Worm (Caenorhabditis elegans) whole organism, L2 larva: ENCODE measurements around the gene pgp-8.

Experiments
- C34F6.9 ChIP-seq: fragments of 150-350 bp; optimal IDR thresholded peaks from 2 replicates; lab custom pipeline; 2014; ENCODE audit warnings: missing biosample characterization, missing genetic modification characterization
- F13H6.1 ChIP-seq: sonication (generic microtip); optimal IDR thresholded peaks from 2 replicates; lab custom pipeline; 2016; ENCODE audit warnings: missing genetic modification characterization, missing compliant biosample characterization
- R02D3.7 ChIP-seq: fragments of 150-350 bp; optimal IDR thresholded peaks from 2 replicates; lab custom pipeline; 2014; ENCODE audit warnings: missing biosample characterization, missing genetic modification characterization
- alr-1 ChIP-seq: fragments of 150-350 bp; optimal IDR thresholded peaks from 2 replicates; lab custom pipeline; 2014; ENCODE audit warnings: missing biosample characterization, missing genetic modification characterization
- aly-2 ChIP-seq: fragments of 150-350 bp; optimal IDR thresholded peaks from 2 replicates; lab custom pipeline; 2014; ENCODE audit warnings: missing biosample characterization, missing genetic modification characterization
- ama-1 ChIP-seq: fragments of 150-350 bp; optimal IDR thresholded peaks from 2 replicates; lab custom pipeline; 2018; ENCODE audit warnings: inconsistent platforms
- ceh-82 ChIP-seq: fragments of 150-350 bp; optimal IDR thresholded peaks from 2 replicates; lab custom pipeline; 2014; ENCODE audit warnings: missing biosample characterization, missing genetic modification characterization
- crh-2 ChIP-seq: sonication (generic microtip); optimal IDR thresholded peaks from 2 replicates; lab custom pipeline; 2017; ENCODE audit warnings: missing biosample characterization, missing genetic modification characterization
- dmd-4 ChIP-seq: sonication (generic microtip); optimal IDR thresholded peaks from 2 replicates; lab custom pipeline; 2017; ENCODE audit warnings: missing biosample characterization, missing genetic modification characterization
- egl-27 ChIP-seq: sonication (generic microtip); optimal IDR thresholded peaks from 3 replicates; lab custom pipeline; 2017; ENCODE audit warnings: missing biosample characterization, missing genetic modification reagents, missing genetic modification characterization
- elt-3 ChIP-seq: sonication (generic microtip); optimal IDR thresholded peaks from 2 replicates; lab custom pipeline; 2017; ENCODE audit warnings: missing biosample characterization, missing genetic modification characterization
- fos-1 ChIP-seq: fragments of 150-350 bp; optimal IDR thresholded peaks from 2 replicates; lab custom pipeline; 2014; ENCODE audit warnings: missing biosample characterization, missing genetic modification characterization
- gmeb-1 ChIP-seq: fragments of 150-350 bp; optimal IDR thresholded peaks from 2 replicates; lab custom pipeline; 2014; ENCODE audit warnings: missing biosample characterization, missing genetic modification characterization
- lin-11 ChIP-seq: fragments of 150-350 bp; sonication (generic microtip); optimal IDR thresholded peaks from 2 replicates; lab custom pipeline; 2014; ENCODE audit warnings: missing biosample characterization, missing genetic modification characterization, inconsistent platforms, mixed read lengths
- lin-39 ChIP-seq: fragments of 150-350 bp; optimal IDR thresholded peaks from 2 replicates; lab custom pipeline; 2014; ENCODE audit warnings: missing biosample characterization, missing genetic modification reagents, missing genetic modification characterization
- lsy-2 ChIP-seq, 2 experiments: fragments of 150-350 bp in 1 of 2; sonication (generic microtip) in 1 of 2; optimal IDR thresholded peaks; 2 replicates each; lab custom pipeline; 2014 to 2017; ENCODE audit warnings: missing biosample characterization in 2 of 2, missing genetic modification characterization in 2 of 2
- mab-5 ChIP-seq: fragments of 150-350 bp; optimal IDR thresholded peaks from 2 replicates; lab custom pipeline; 2014; ENCODE audit warnings: missing biosample characterization, missing genetic modification characterization
- mbf-1 ChIP-seq: sonication (generic microtip); optimal IDR thresholded peaks from 2 replicates; lab custom pipeline; 2017; ENCODE audit warnings: missing biosample characterization, missing genetic modification characterization
- mdl-1 ChIP-seq, 2 experiments: fragments of 150-350 bp in 1 of 2; sonication (generic microtip) in 1 of 2; optimal IDR thresholded peaks; 2 replicates each; lab custom pipeline; 2017; ENCODE audit warnings: missing biosample characterization in 2 of 2, missing genetic modification characterization in 2 of 2
- nhr-10 ChIP-seq: sonication (generic microtip); optimal IDR thresholded peaks from 2 replicates; lab custom pipeline; 2017; ENCODE audit warnings: missing biosample characterization, missing genetic modification characterization
- nhr-11 ChIP-seq: fragments of 150-350 bp; optimal IDR thresholded peaks from 2 replicates; lab custom pipeline; 2014; ENCODE audit warnings: missing biosample characterization, missing genetic modification characterization
- nhr-129 ChIP-seq: fragments of 150-350 bp; optimal IDR thresholded peaks from 2 replicates; lab custom pipeline; 2014; ENCODE audit warnings: missing biosample characterization, missing genetic modification characterization
- nhr-21 ChIP-seq: fragments of 150-350 bp; optimal IDR thresholded peaks from 2 replicates; lab custom pipeline; 2014; ENCODE audit warnings: missing biosample characterization, missing genetic modification characterization
- nhr-23 ChIP-seq: fragments of 150-350 bp; optimal IDR thresholded peaks from 2 replicates; lab custom pipeline; 2014; ENCODE audit warnings: missing biosample characterization, missing genetic modification reagents, missing genetic modification characterization
- nhr-237 ChIP-seq: fragments of 150-350 bp; optimal IDR thresholded peaks from 2 replicates; lab custom pipeline; 2014; ENCODE audit warnings: missing biosample characterization, missing genetic modification characterization
- nhr-6 ChIP-seq: fragments of 150-350 bp; optimal IDR thresholded peaks from 2 replicates; lab custom pipeline; 2014; ENCODE audit warnings: missing biosample characterization, missing genetic modification characterization
- peb-1 ChIP-seq: fragments of 150-350 bp; optimal IDR thresholded peaks from 2 replicates; lab custom pipeline; 2014; ENCODE audit warnings: missing biosample characterization, missing genetic modification characterization
- sem-4 ChIP-seq: fragments of 150-350 bp; optimal IDR thresholded peaks from 2 replicates; lab custom pipeline; 2014; ENCODE audit warnings: missing biosample characterization, missing genetic modification reagents, missing genetic modification characterization
- skn-1 ChIP-seq: sonication (generic microtip); optimal IDR thresholded peaks from 2 replicates; lab custom pipeline; 2017; ENCODE audit warnings: missing biosample characterization, missing genetic modification characterization
- sma-9 ChIP-seq, 2 experiments: fragments of 150-350 bp in 1 of 2; sonication (generic microtip) in 1 of 2; optimal IDR thresholded peaks; 2 replicates each; lab custom pipeline; 2014 to 2016; ENCODE audit warnings: missing genetic modification characterization in 2 of 2, mild to moderate bottlenecking in 1 of 2, missing biosample characterization in 1 of 2, missing compliant biosample characterization in 1 of 2, missing genetic modification reagents in 1 of 2, moderate library complexity in 1 of 2
- unc-62 ChIP-seq: fragments of 150-350 bp; optimal IDR thresholded peaks from 2 replicates; lab custom pipeline; 2014; ENCODE audit warnings: missing biosample characterization, missing genetic modification reagents, missing genetic modification characterization
- zag-1 ChIP-seq: fragments of 150-350 bp; optimal IDR thresholded peaks from 2 replicates; lab custom pipeline; 2014; ENCODE audit warnings: missing biosample characterization, missing genetic modification characterization
- ztf-1 ChIP-seq: fragments of 200-800 bp; sonication (Bioruptor generic); conservative IDR thresholded peaks from 2 replicates; pipeline ENCODE4 v1.3.6; 2022; ENCODE audit warnings: missing genetic modification characterization, missing compliant biosample characterization
- ztf-4 ChIP-seq: fragments of 150-350 bp; optimal IDR thresholded peaks from 2 replicates; lab custom pipeline; 2014; ENCODE audit warnings: missing biosample characterization, missing genetic modification characterization

Gene pgp-8

ce11 chrX:10859622-10860021 lies 4.6 kb downstream of the pgp-8 start:
- TF ChIP-seq mbf-1 (tag; lab: Kevin White, UChicago) (no peak), dmd-4 (no peak), nhr-11 (tag; lab: Kevin White, UChicago) (no peak), ztf-1 (GFP tag; lab: Robert Waterston, UW) (no peak), nhr-23 (tag; lab: Kevin White, UChicago) (no peak), fos-1 (tag; lab: Kevin White, UChicago) (no peak), peb-1 (tag; lab: Kevin White, UChicago) (no peak)

ce11 chrX:10859211-10859610 lies 5.0 kb downstream of the pgp-8 start, which contains the start of gene pgp-5:
pgp-5 (minus strand) TSS chrX:10859297.
- TF ChIP-seq dmd-4 (no peak), alr-1 (no peak), lin-11 (tag; lab: Kevin White, UChicago) (no peak), nhr-23 (tag; lab: Kevin White, UChicago) (no peak)

- TF ChIP-seq nhr-23 (tag; lab: Kevin White, UChicago), result no peak
- peak; percentile 63 for TF ChIP-seq F13H6.1 (tag; lab: Kevin White, UChicago)
- TF ChIP-seq R02D3.7 (tag; lab: Kevin White, UChicago), result no peak
- peak; percentile 8 for TF ChIP-seq mab-5
- peak; percentile 67 for TF ChIP-seq nhr-129 (tag; lab: Kevin White, UChicago)
- TF ChIP-seq C34F6.9 (tag; lab: Kevin White, UChicago), result peak; percentile 19
- no peak for TF ChIP-seq nhr-10 (tag; lab: Kevin White, UChicago)
- peak; percentile 38 for TF ChIP-seq sma-9 (GFP tag; optimal IDR thresholded peaks at IDR 0.05; lab: Kevin White, UChicago)
- TF ChIP-seq sma-9 (tag; optimal IDR thresholded peaks at IDR 0.05; lab: Kevin White, UChicago), result no peak
- no peak for TF ChIP-seq aly-2 (tag; lab: Kevin White, UChicago)
These were observed 11.0 kb downstream of the pgp-8 start for ce11 chrX:10853271-10853670.

ce11 chrX:10851735-10852134 lies 12.5 kb downstream of the pgp-8 start:
- TF ChIP-seq C34F6.9 (tag; lab: Kevin White, UChicago) (no peak), ceh-82 (tag; lab: Kevin White, UChicago) (no peak), unc-62 (GFP tag; lab: Kevin White, UChicago) (no peak), lin-11 (tag; lab: Kevin White, UChicago) (no peak), nhr-237 (tag; lab: Kevin White, UChicago) (no peak)

- TF ChIP-seq nhr-23 (tag; lab: Kevin White, UChicago), result no peak
- no peak for TF ChIP-seq nhr-21 (tag; lab: Kevin White, UChicago)
- no peak for TF ChIP-seq ztf-4 (tag; lab: Kevin White, UChicago)
- TF ChIP-seq F13H6.1 (tag; lab: Kevin White, UChicago), result no peak
- no peak for TF ChIP-seq mdl-1 (tag; optimal IDR thresholded peaks at IDR 0.05; lab: Kevin White, UChicago)
- TF ChIP-seq ama-1, result no peak
- TF ChIP-seq sem-4 (tag; lab: Kevin White, UChicago), result no peak
- TF ChIP-seq unc-62 (GFP tag; lab: Kevin White, UChicago), result no peak
These were observed 13.0 kb downstream of the pgp-8 start for ce11 chrX:10851202-10851601.

ce11 chrX:10846898-10847297 lies 17.3 kb downstream of the pgp-8 start:
- TF ChIP-seq egl-27 (tag; lab: Kevin White, UChicago) (no peak), nhr-6 (tag; lab: Kevin White, UChicago) (no peak), lin-39 (no peak), nhr-10 (tag; lab: Kevin White, UChicago) (no peak), lsy-2 (tag; optimal IDR thresholded peaks at IDR 0.05; lab: Kevin White, UChicago) (no peak), gmeb-1 (tag; lab: Kevin White, UChicago) (no peak), crh-2 (no peak), skn-1 (tag; lab: Kevin White, UChicago) (no peak), F13H6.1 (tag; lab: Kevin White, UChicago) (no peak), ceh-82 (tag; lab: Kevin White, UChicago) (no peak), sem-4 (tag; lab: Kevin White, UChicago) (no peak), zag-1 (tag; lab: Kevin White, UChicago) (no peak), sma-9 (GFP tag; optimal IDR thresholded peaks at IDR 0.05; lab: Kevin White, UChicago) (no peak), sma-9 (tag; optimal IDR thresholded peaks at IDR 0.05; lab: Kevin White, UChicago) (no peak), elt-3 (tag; lab: Kevin White, UChicago) (no peak), ztf-1 (GFP tag; lab: Robert Waterston, UW) (no peak), lin-11 (tag; lab: Kevin White, UChicago) (no peak)
